Worm (Caenorhabditis elegans) whole organism, mixed stage, embryonic: ENCODE data around the gene F53F8.3.

Experiments used
- M03D4.4 ChIP-seq: sonication (generic microtip); optimal IDR thresholded peaks from 2 replicates; lab custom pipeline; 2017; ENCODE audit warnings: mild to moderate bottlenecking, missing genetic modification characterization, missing compliant biosample characterization
- bed-3 ChIP-seq: fragments of 200-800 bp; sonication (Bioruptor generic); optimal IDR thresholded peaks from 3 replicates; lab custom pipeline; 2018; ENCODE audit warnings: mild to moderate bottlenecking, missing genetic modification characterization, moderate library complexity, missing compliant biosample characterization
- blmp-1 ChIP-seq: fragments of 150-350 bp; optimal IDR thresholded peaks from 2 replicates; lab custom pipeline; 2014; ENCODE audit warnings: missing biosample characterization, missing genetic modification characterization
- ceh-39 ChIP-seq: fragments of 150-350 bp; optimal IDR thresholded peaks from 2 replicates; lab custom pipeline; 2014; ENCODE audit warnings: missing biosample characterization, missing genetic modification characterization
- ceh-43 ChIP-seq: fragments of 200-800 bp; sonication (Bioruptor generic); optimal IDR thresholded peaks from 2 replicates; lab custom pipeline; 2018; ENCODE audit warnings: mild to moderate bottlenecking, missing genetic modification characterization, moderate library complexity, missing compliant biosample characterization
- ces-1 ChIP-seq: fragments of 150-350 bp; optimal IDR thresholded peaks from 2 replicates; lab custom pipeline; 2014; ENCODE audit warnings: missing biosample characterization, missing genetic modification reagents, missing genetic modification characterization
- cnd-1 ChIP-seq: fragments of 200-800 bp; sonication (Bioruptor generic); optimal IDR thresholded peaks from 2 replicates; lab custom pipeline; 2018; ENCODE audit warnings: mild to moderate bottlenecking, missing genetic modification characterization, missing compliant biosample characterization
- drap-1 ChIP-seq: fragments of 200-800 bp; sonication (Bioruptor generic); optimal IDR thresholded peaks from 3 replicates; lab custom pipeline; 2018; ENCODE audit warnings: mild to moderate bottlenecking, missing genetic modification characterization, missing compliant biosample characterization
- elt-1 ChIP-seq: sonication (generic microtip); optimal IDR thresholded peaks from 2 replicates; lab custom pipeline; 2017; ENCODE audit warnings: missing genetic modification characterization, mild to moderate bottlenecking, missing compliant biosample characterization, antibody characterized with exemption, moderate library complexity, borderline replicate concordance; ENCODE audit not compliant: insufficient read depth
- elt-3 ChIP-seq: fragments of 150-350 bp; optimal IDR thresholded peaks from 2 replicates; lab custom pipeline; 2014; ENCODE audit warnings: missing biosample characterization, missing genetic modification characterization
- flh-1 ChIP-seq: fragments of 200-800 bp; sonication (Bioruptor generic); optimal IDR thresholded peaks from 2 replicates; lab custom pipeline; 2018; ENCODE audit warnings: mild to moderate bottlenecking, missing genetic modification characterization, moderate library complexity, missing compliant biosample characterization
- ham-2 ChIP-seq: fragments of 200-800 bp; sonication (Bioruptor generic); optimal IDR thresholded peaks from 2 replicates; lab custom pipeline; 2018; ENCODE audit warnings: mild to moderate bottlenecking, missing genetic modification characterization, missing compliant biosample characterization
- hlh-1 ChIP-seq: fragments of 150-350 bp; optimal IDR thresholded peaks from 2 replicates; lab custom pipeline; 2014; ENCODE audit warnings: missing biosample characterization, missing genetic modification reagents, missing genetic modification characterization
- lin-32 ChIP-seq: fragments of 200-800 bp; sonication (Bioruptor generic); optimal IDR thresholded peaks from 2 replicates; lab custom pipeline; 2018; ENCODE audit warnings: mild to moderate bottlenecking, missing genetic modification characterization, missing compliant biosample characterization
- lsy-2 ChIP-seq: fragments of 150-350 bp; optimal IDR thresholded peaks from 2 replicates; lab custom pipeline; 2014; ENCODE audit warnings: missing biosample characterization, missing genetic modification characterization
- mab-5 ChIP-seq: fragments of 150-350 bp; optimal IDR thresholded peaks from 2 replicates; lab custom pipeline; 2014; ENCODE audit warnings: missing biosample characterization, missing genetic modification characterization
- mep-1 ChIP-seq: fragments of 150-350 bp; optimal IDR thresholded peaks from 2 replicates; lab custom pipeline; 2017; ENCODE audit warnings: missing biosample characterization, missing genetic modification reagents, missing genetic modification characterization, inconsistent platforms
- nhr-12 ChIP-seq: fragments of 150-350 bp; optimal IDR thresholded peaks from 2 replicates; lab custom pipeline; 2014; ENCODE audit warnings: missing biosample characterization, missing genetic modification characterization
- nhr-2 ChIP-seq: fragments of 150-350 bp; optimal IDR thresholded peaks from 2 replicates; lab custom pipeline; 2014; ENCODE audit warnings: missing biosample characterization, missing genetic modification characterization
- nhr-28 ChIP-seq: fragments of 150-350 bp; optimal IDR thresholded peaks from 2 replicates; lab custom pipeline; 2014; ENCODE audit warnings: missing biosample characterization, missing genetic modification characterization
- pha-4 ChIP-seq: fragments of 150-350 bp; optimal IDR thresholded peaks from 2 replicates; lab custom pipeline; 2018; ENCODE audit warnings: missing biosample characterization, missing genetic modification reagents, missing genetic modification characterization
- sem-2 ChIP-seq: fragments of 200-800 bp; sonication (Bioruptor generic); optimal IDR thresholded peaks from 2 replicates; lab custom pipeline; 2018; ENCODE audit warnings: mild to moderate bottlenecking, missing genetic modification characterization, missing compliant biosample characterization
- snpc-4 ChIP-seq: fragments of 150-350 bp; optimal IDR thresholded peaks from 2 replicates; lab custom pipeline; 2014; ENCODE audit warnings: missing biosample characterization, missing genetic modification characterization
- sptf-1 ChIP-seq: sonication (generic microtip); optimal IDR thresholded peaks from 2 replicates; lab custom pipeline; 2017; ENCODE audit warnings: mild to moderate bottlenecking, missing genetic modification characterization, moderate library complexity, missing compliant biosample characterization
- unc-120 ChIP-seq: sonication (generic microtip); optimal IDR thresholded peaks from 2 replicates; lab custom pipeline; 2017; ENCODE audit warnings: missing genetic modification characterization, missing compliant biosample characterization; ENCODE audit not compliant: poor library complexity, severe bottlenecking
- unc-39 ChIP-seq: fragments of 150-350 bp; optimal IDR thresholded peaks from 2 replicates; lab custom pipeline; 2014; ENCODE audit warnings: missing biosample characterization, missing genetic modification characterization
- unc-62 ChIP-seq: fragments of 150-350 bp; optimal IDR thresholded peaks from 2 replicates; lab custom pipeline; 2014; ENCODE audit warnings: missing biosample characterization, missing genetic modification reagents, missing genetic modification characterization
- zip-8 ChIP-seq: fragments of 150-350 bp; optimal IDR thresholded peaks from 2 replicates; lab custom pipeline; 2014; ENCODE audit warnings: missing biosample characterization, missing genetic modification characterization

Gene F53F8.3

DNA sequence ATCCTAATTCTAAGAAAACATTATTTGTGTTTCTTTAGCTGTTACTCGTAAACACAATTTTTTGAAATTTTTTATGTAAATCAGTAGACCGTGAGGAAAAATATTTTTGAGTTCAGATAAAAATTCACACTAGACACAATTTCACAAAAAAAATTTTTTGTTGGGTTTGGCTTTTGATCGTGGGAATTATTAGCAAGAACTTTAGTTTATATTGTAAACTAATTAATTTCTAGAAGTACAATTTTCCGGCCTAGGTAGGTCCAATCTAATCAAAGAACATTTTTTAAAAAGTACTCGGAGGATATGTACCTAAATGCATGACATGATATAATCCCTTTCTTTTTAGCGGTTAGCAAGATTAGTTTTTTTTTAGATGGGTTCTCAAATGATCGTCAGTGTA, 9.1 kb downstream of the F53F8.3 start:
- TF ChIP-seq zip-8 (no peak), pha-4 (no peak), ceh-43 (GFP tag; lab: Kevin White, UChicago) (no peak), unc-120 (tag; lab: Kevin White, UChicago) (no peak), ces-1 (GFP tag; lab: Kevin White, UChicago) (no peak)

DNA sequence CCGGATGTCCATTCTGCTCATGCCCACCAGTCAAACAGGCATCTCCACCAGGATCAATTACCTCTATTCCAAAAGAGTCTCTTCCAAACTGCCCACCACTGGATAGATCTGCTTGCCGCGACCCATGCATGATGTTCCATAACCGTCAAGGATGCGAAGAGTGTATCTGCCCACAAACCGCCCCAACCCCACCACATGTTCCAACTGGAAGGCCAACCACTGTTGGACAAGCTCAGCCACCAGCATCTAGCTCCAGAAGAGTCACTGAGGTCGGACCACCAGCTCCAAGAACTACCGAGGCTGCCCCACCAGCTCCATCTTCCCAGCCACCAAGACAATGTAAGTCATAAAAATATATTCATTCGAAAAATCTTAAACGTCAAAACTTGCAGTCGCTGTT, 18.7 kb downstream of the F53F8.3 start:
- TF ChIP-seq sem-2 (GFP tag; lab: Kevin White, UChicago), result peak; percentile 14
- TF ChIP-seq flh-1 (GFP tag; lab: Kevin White, UChicago), result no peak

DNA sequence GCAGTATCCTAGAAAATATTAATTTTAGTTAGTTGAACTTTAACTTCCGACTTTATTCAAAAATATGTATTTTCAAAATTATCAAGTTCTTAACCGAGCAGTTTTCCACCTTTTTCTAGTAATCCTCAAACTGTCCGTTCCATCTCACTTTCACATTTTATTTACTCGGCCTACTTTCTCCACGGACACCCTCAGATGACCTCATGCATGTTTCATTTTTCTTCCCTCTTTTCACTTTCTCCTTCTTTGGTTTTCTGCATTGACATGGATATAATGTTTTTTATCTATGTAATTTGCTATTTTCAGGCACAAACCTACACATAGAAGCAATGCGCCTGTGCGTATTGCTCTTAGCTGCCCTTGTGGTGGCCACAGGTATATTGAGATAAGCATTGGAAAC, 22.4 kb downstream of the F53F8.3 start, which contains the start of gene mlt-11:
mlt-11 (plus strand) TSS at position 301 of the 400 bp plus-strand sequence.
- TF ChIP-seq ces-1 (GFP tag; lab: Kevin White, UChicago) (no peak), unc-62 (GFP tag; lab: Kevin White, UChicago) (no peak), cnd-1 (tag; lab: Kevin White, UChicago) (no peak), mep-1 (tag; lab: Kevin White, UChicago) (no peak), lin-32 (GFP tag; lab: Kevin White, UChicago) (no peak), M03D4.4 (no peak), blmp-1 (tag; lab: Kevin White, UChicago) (no peak), hlh-1 (tag; lab: Kevin White, UChicago) (no peak), snpc-4 (no peak), sptf-1 (tag; lab: Kevin White, UChicago) (no peak)

DNA sequence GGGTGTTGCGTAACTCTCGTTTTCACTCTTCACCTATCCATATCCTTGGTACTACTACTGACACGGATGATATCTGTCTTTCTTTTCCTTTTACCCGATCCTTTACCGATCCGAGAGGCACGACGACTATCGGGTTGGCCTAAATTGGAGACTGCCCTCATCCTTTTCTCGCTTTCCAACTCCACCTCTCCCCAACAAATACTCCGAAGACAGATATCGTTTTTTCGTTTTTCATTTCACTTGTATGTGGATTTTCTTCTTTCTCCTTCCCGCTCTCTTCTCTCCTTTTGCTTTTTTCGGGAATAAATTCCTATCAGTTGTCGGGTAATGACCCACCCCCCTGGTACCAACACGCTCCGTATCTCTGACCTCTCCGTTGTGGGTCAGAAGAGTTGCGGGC, 24.4 kb downstream of the F53F8.3 start:
- TF ChIP-seq nhr-2 (tag; lab: Kevin White, UChicago) (no peak), unc-39 (tag; lab: Kevin White, UChicago) (no peak), sptf-1 (tag; lab: Kevin White, UChicago) (no peak), elt-1 (tag; lab: Kevin White, UChicago) (no peak), blmp-1 (tag; lab: Kevin White, UChicago) (peak; percentile 84), zip-8 (peak; percentile 54)

DNA sequence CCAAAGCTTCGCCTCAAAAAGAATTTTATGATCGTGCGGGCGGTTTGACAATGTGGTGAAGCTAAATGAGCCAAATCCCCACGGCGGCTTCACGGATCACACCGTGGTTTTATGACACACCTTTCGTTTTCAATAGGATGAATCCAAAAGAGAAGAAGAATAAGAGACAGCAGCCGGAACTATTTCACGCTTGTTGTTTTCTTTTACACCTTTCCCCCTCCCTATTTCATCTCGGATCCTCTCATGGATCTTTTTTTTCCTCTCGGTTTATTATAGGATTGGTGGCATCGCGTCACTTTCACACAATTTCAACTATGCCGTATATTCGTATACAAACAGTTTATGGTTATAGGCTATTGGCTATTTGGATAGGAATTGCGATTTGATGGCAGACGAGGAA, 25.6 kb downstream of the F53F8.3 start:
- TF ChIP-seq drap-1 (GFP tag; lab: Kevin White, UChicago) (no peak), blmp-1 (tag; lab: Kevin White, UChicago) (peak; percentile 18)
- TF ChIP-seq, all 35 proteins: peak for 1

DNA sequence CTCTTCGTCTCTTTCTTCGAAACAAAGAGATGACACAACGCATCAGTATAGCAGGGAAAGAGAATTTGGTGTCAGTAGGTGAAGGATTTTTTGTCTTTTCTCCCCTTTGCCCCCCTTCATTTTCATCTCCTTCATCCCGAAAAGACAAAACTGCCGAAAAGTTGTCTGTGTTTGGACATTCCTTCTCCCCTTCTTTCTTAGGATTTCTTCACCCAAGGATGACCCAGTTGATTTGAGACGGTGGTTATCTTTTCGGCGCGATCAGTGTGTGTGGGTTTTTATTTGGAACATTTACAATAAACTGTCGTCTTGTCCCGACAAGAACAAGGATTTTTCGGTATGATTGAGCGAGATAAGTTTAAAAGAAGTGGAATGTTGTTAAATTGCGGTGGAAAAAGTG, 26.9 kb downstream of the F53F8.3 start:
- TF ChIP-seq elt-1 (tag; lab: Kevin White, UChicago) (peak; percentile 25), mep-1 (tag; lab: Kevin White, UChicago) (no peak)

DNA sequence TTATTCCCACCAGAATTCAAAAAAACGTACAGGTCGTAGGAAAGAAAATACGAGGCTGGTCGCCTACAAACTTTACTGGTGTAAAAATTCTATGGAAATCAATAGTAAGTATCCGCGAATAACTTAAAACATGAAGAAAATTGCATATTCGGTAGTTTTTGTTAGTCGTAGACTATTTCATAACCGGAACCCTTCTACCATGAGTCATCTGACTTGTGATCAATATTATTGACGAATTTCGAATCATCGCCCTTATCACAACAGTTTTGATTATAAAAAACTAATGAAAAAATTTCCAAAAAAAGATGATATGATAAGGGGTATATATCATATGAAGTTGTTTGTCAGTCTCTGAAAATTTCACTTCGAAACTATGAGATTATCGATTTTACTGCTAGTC, 29.3 kb downstream of the F53F8.3 start, which contains the start of gene W01F3.2:
W01F3.2 (plus strand) TSS at position 301 of the 400 bp plus-strand sequence.
- TF ChIP-seq elt-3 (tag; lab: Kevin White, UChicago) (no peak), cnd-1 (tag; lab: Kevin White, UChicago) (no peak), mab-5 (tag; lab: Kevin White, UChicago) (no peak), bed-3 (no peak), unc-62 (GFP tag; lab: Kevin White, UChicago) (no peak), nhr-12 (no peak), ceh-39 (tag; lab: Kevin White, UChicago) (no peak), M03D4.4 (no peak), unc-39 (tag; lab: Kevin White, UChicago) (no peak), ham-2 (no peak), pha-4 (no peak), snpc-4 (no peak), flh-1 (GFP tag; lab: Kevin White, UChicago) (no peak), elt-1 (tag; lab: Kevin White, UChicago) (no peak), nhr-28 (tag; lab: Kevin White, UChicago) (no peak), blmp-1 (tag; lab: Kevin White, UChicago) (no peak), lsy-2 (tag; lab: Kevin White, UChicago) (no peak)
- TF ChIP-seq, all 35 proteins: peak for 0
